Fruit fly (Drosophila melanogaster) whole organism, embryonic: ENCODE data around the gene Alg7.

ENCODE experiments used
- Atf-2 ChIP-seq: fragments of 200-800 bp; sonication (Bioruptor generic); optimal IDR thresholded peaks from 2 replicates; lab custom pipeline; 2016; ENCODE audit warnings: missing biosample characterization, missing genetic modification characterization
- BEAF-32 ChIP-seq: fragments of 200-800 bp; sonication (Bioruptor generic); optimal IDR thresholded peaks from 3 replicates; lab custom pipeline; 2017; ENCODE audit warnings: missing biosample characterization, missing genetic modification characterization, mild to moderate bottlenecking, moderate library complexity, missing genetic modification reagents
- Bgb ChIP-seq: fragments of 200-800 bp; sonication (Bioruptor generic); IDR thresholded peaks from 2 replicates; pipeline ENCODE4 v1.3.6; 2022; ENCODE audit warnings: missing biosample characterization, missing genetic modification characterization; ENCODE audit not compliant: partially characterized antibody
- C15 ChIP-seq: fragments of 200-800 bp; sonication (Bioruptor generic); IDR thresholded peaks from 3 replicates; pipeline ENCODE4 v1.3.6; 2022; ENCODE audit warnings: missing biosample characterization, missing genetic modification characterization
- CG10979 ChIP-seq: fragments of 200-800 bp; sonication (Bioruptor generic); optimal IDR thresholded peaks from 2 replicates; lab custom pipeline; 2018; ENCODE audit warnings: missing biosample characterization, mild to moderate bottlenecking, missing genetic modification characterization, moderate library complexity
- CG14014 ChIP-seq: fragments of 200-800 bp; sonication (Bioruptor generic); IDR thresholded peaks from 2 replicates; pipeline ENCODE4 v1.3.6; 2022; ENCODE audit warnings: missing biosample characterization, missing genetic modification characterization
- CG15073 ChIP-seq: fragments of 200-800 bp; sonication (Bioruptor generic); optimal IDR thresholded peaks from 2 replicates; lab custom pipeline; 2016; ENCODE audit warnings: missing biosample characterization, missing genetic modification characterization
- CG17186 ChIP-seq: fragments of 200-800 bp; sonication (Bioruptor generic); optimal IDR thresholded peaks from 3 replicates; lab custom pipeline; 2017; ENCODE audit warnings: missing biosample characterization, missing genetic modification reagents, missing genetic modification characterization
- CG17385 ChIP-seq: fragments of 200-800 bp; sonication (Bioruptor generic); optimal IDR thresholded peaks from 3 replicates; lab custom pipeline; 2018; ENCODE audit warnings: missing biosample characterization, mild to moderate bottlenecking, missing genetic modification characterization
- CG18599 ChIP-seq: fragments of 200-800 bp; sonication (Bioruptor generic); optimal IDR thresholded peaks from 3 replicates; lab custom pipeline; 2017; ENCODE audit warnings: missing biosample characterization, missing genetic modification characterization, mild to moderate bottlenecking, moderate library complexity, missing genetic modification reagents
- CG2712 ChIP-seq: fragments of 200-800 bp; optimal IDR thresholded peaks from 3 replicates; lab custom pipeline; 2019; ENCODE audit warnings: missing biosample characterization, mild to moderate bottlenecking, missing genetic modification characterization, moderate library complexity
- CG33213 ChIP-seq: fragments of 200-800 bp; sonication (Bioruptor generic); optimal IDR thresholded peaks from 3 replicates; lab custom pipeline; 2016; ENCODE audit warnings: missing biosample characterization, missing genetic modification characterization
- CG3407 ChIP-seq: fragments of 200-800 bp; sonication (Bioruptor generic); optimal IDR thresholded peaks from 2 replicates; lab custom pipeline; 2018; ENCODE audit warnings: missing biosample characterization, mild to moderate bottlenecking, missing genetic modification characterization
- CG34376 ChIP-seq: fragments of 200-800 bp; sonication (Bioruptor generic); optimal IDR thresholded peaks from 2 replicates; lab custom pipeline; 2018; ENCODE audit warnings: missing biosample characterization, mild to moderate bottlenecking, missing genetic modification characterization
- CG4282 ChIP-seq: fragments of 200-800 bp; sonication (Bioruptor generic); optimal IDR thresholded peaks from 2 replicates; lab custom pipeline; 2016; ENCODE audit warnings: missing biosample characterization, missing genetic modification characterization
- CG4707 ChIP-seq: fragments of 200-800 bp; sonication (Bioruptor generic); optimal IDR thresholded peaks from 2 replicates; lab custom pipeline; 2018; ENCODE audit warnings: missing biosample characterization, mild to moderate bottlenecking, missing genetic modification characterization, moderate library complexity
- CG5245 ChIP-seq: fragments of 200-800 bp; sonication (Bioruptor generic); optimal IDR thresholded peaks from 3 replicates; lab custom pipeline; 2016; ENCODE audit warnings: missing biosample characterization, missing genetic modification characterization
- CG7357 ChIP-seq: fragments of 200-800 bp; sonication (Bioruptor generic); IDR thresholded peaks from 3 replicates; pipeline ENCODE4 v1.3.6; 2022; ENCODE audit warnings: missing biosample characterization, missing genetic modification characterization
- CG8290 ChIP-seq, 3 experiments: fragments of 200-800 bp; sonication (Bioruptor generic); optimal IDR thresholded peaks; 2 replicates each; lab custom pipeline; 2016 to 2019; ENCODE audit warnings: missing biosample characterization in 3 of 3, missing genetic modification characterization in 3 of 3, mild to moderate bottlenecking in 2 of 3, moderate library complexity in 1 of 3
- CG8765 ChIP-seq: fragments of 200-800 bp; sonication (Bioruptor generic); IDR thresholded peaks from 2 replicates; pipeline ENCODE4 v1.3.6; 2022; ENCODE audit warnings: missing biosample characterization, missing genetic modification characterization
- CG9215 ChIP-seq: fragments of 200-800 bp; sonication (Bioruptor generic); IDR thresholded peaks from 2 replicates; pipeline ENCODE4 v1.3.6; 2022; ENCODE audit warnings: missing biosample characterization, missing genetic modification characterization
- Hmr ChIP-seq: fragments of 200-800 bp; sonication (Bioruptor generic); optimal IDR thresholded peaks from 3 replicates; lab custom pipeline; 2017; ENCODE audit warnings: mild to moderate bottlenecking, missing biosample characterization, missing genetic modification reagents, missing genetic modification characterization
- Hr39 ChIP-seq: fragments of >200 bp; optimal IDR thresholded peaks from 2 replicates; lab custom pipeline; 2017
- MBD-R2 ChIP-seq: fragments of 200-800 bp; sonication (Bioruptor generic); IDR thresholded peaks from 2 replicates; pipeline ENCODE4 v1.3.6; 2022; ENCODE audit warnings: missing biosample characterization, missing genetic modification characterization
- Med ChIP-seq: fragments of 200-800 bp; sonication (Bioruptor generic); peaks from one replicate; lab custom pipeline; 2016; ENCODE audit warnings: missing biosample characterization, missing genetic modification characterization, mild to moderate bottlenecking, inconsistent platforms, moderate library complexity
- TFAM ChIP-seq: fragments of 200-800 bp; sonication (Bioruptor generic); optimal IDR thresholded peaks from 2 replicates; lab custom pipeline; 2017; ENCODE audit warnings: missing biosample characterization, missing genetic modification characterization, inconsistent platforms
- Usf ChIP-seq: fragments of 200-800 bp; sonication (Bioruptor generic); optimal IDR thresholded peaks from 2 replicates; lab custom pipeline; 2017; ENCODE audit warnings: missing genotype, missing biosample characterization, missing genetic modification characterization
- amos ChIP-seq: fragments of 200-800 bp; sonication (Bioruptor generic); IDR thresholded peaks from 2 replicates; pipeline ENCODE4 v1.3.6; 2022; ENCODE audit warnings: missing biosample characterization, missing genetic modification characterization; ENCODE audit not compliant: partially characterized antibody
- ase ChIP-seq: fragments of 200-800 bp; sonication (Bioruptor generic); IDR thresholded peaks from 3 replicates; pipeline ENCODE4 v1.3.6; 2022; ENCODE audit warnings: missing biosample characterization, missing genetic modification characterization
- bbx ChIP-seq: fragments of 200-800 bp; sonication (Bioruptor generic); IDR thresholded peaks from 2 replicates; pipeline ENCODE4 v1.3.6; 2022; ENCODE audit warnings: missing biosample characterization, missing genetic modification characterization; ENCODE audit not compliant: partially characterized antibody
- crc ChIP-seq: fragments of 200-800 bp; sonication (Bioruptor generic); optimal IDR thresholded peaks from 2 replicates; lab custom pipeline; 2016; ENCODE audit warnings: missing biosample characterization, missing genetic modification characterization
- danr ChIP-seq: fragments of 200-800 bp; sonication (Bioruptor generic); IDR thresholded peaks from 2 replicates; pipeline ENCODE4 v1.3.6; 2022; ENCODE audit warnings: missing biosample characterization, missing genetic modification characterization
- ems ChIP-seq: fragments of 200-800 bp; sonication (Bioruptor generic); optimal IDR thresholded peaks from 3 replicates; lab custom pipeline; 2016; ENCODE audit warnings: missing biosample characterization, missing genetic modification characterization
- esg ChIP-seq: fragments of 200-800 bp; sonication (Bioruptor generic); conservative IDR thresholded peaks from 2 replicates; pipeline ENCODE4 v1.3.6; 2022; ENCODE audit warnings: missing biosample characterization, missing genetic modification characterization
- gfzf ChIP-seq: fragments of 200-800 bp; sonication (Bioruptor generic); optimal IDR thresholded peaks from 2 replicates; lab custom pipeline; 2016; ENCODE audit warnings: missing biosample characterization, mild to moderate bottlenecking, missing genetic modification characterization, moderate library complexity
- insv ChIP-seq, 2 experiments: fragments of 200-800 bp; sonication (Bioruptor generic); optimal IDR thresholded peaks; 3 replicates each; lab custom pipeline; 2016 to 2018; ENCODE audit warnings: missing biosample characterization in 2 of 2, missing genetic modification characterization in 2 of 2
- kay ChIP-seq: fragments of 200-800 bp; sonication (Bioruptor generic); optimal IDR thresholded peaks from 2 replicates; lab custom pipeline; 2016; ENCODE audit warnings: missing biosample characterization, missing genetic modification characterization
- mld ChIP-seq: fragments of 200-800 bp; sonication (Bioruptor generic); IDR thresholded peaks from 3 replicates; pipeline ENCODE4 v1.3.6; 2022; ENCODE audit warnings: missing biosample characterization, missing genetic modification characterization; ENCODE audit not compliant: partially characterized antibody
- nmo ChIP-seq: fragments of 200-800 bp; sonication (Bioruptor generic); optimal IDR thresholded peaks from 2 replicates; lab custom pipeline; 2018; ENCODE audit warnings: missing biosample characterization, mild to moderate bottlenecking, missing genetic modification characterization, moderate library complexity
- nom ChIP-seq: fragments of 200-800 bp; sonication (Bioruptor generic); optimal IDR thresholded peaks from 2 replicates; lab custom pipeline; 2017; ENCODE audit warnings: missing biosample characterization, missing genetic modification characterization, mild to moderate bottlenecking, moderate library complexity, missing genetic modification reagents
- psq ChIP-seq: fragments of 200-800 bp; sonication (Bioruptor generic); optimal IDR thresholded peaks from 2 replicates; lab custom pipeline; 2017; ENCODE audit warnings: missing biosample characterization, missing genetic modification characterization
- pum ChIP-seq: fragments of 200-800 bp; sonication (Bioruptor generic); optimal IDR thresholded peaks from 2 replicates; lab custom pipeline; 2016; ENCODE audit warnings: missing biosample characterization, missing genetic modification characterization
- row ChIP-seq: fragments of 200-800 bp; sonication (Bioruptor generic); IDR thresholded peaks from 3 replicates; pipeline ENCODE4 v1.3.6; 2022; ENCODE audit warnings: missing biosample characterization, missing genetic modification characterization
- salm ChIP-seq: fragments of 200-800 bp; sonication (Bioruptor generic); optimal IDR thresholded peaks from 2 replicates; lab custom pipeline; 2018; ENCODE audit warnings: missing biosample characterization, mild to moderate bottlenecking, missing genetic modification characterization
- shn ChIP-seq: fragments of 200-800 bp; sonication (Bioruptor generic); optimal IDR thresholded peaks from 3 replicates; lab custom pipeline; 2016; ENCODE audit warnings: missing biosample characterization, missing genetic modification characterization
- stc ChIP-seq: fragments of 200-800 bp; sonication (Bioruptor generic); IDR thresholded peaks from 2 replicates; pipeline ENCODE4 v1.3.6; 2022; ENCODE audit warnings: missing biosample characterization, missing genetic modification characterization
- unpg ChIP-seq: fragments of 200-800 bp; sonication (Bioruptor generic); optimal IDR thresholded peaks from 3 replicates; lab custom pipeline; 2018; ENCODE audit warnings: missing biosample characterization, mild to moderate bottlenecking, missing genetic modification characterization, moderate library complexity
- zen2 ChIP-seq: fragments of 200-800 bp; sonication (Bioruptor generic); IDR thresholded peaks from 3 replicates; pipeline ENCODE4 v1.3.6; 2022; ENCODE audit warnings: missing biosample characterization, missing genetic modification characterization; ENCODE audit not compliant: partially characterized antibody
- zfh2 ChIP-seq: fragments of 200-800 bp; sonication (Bioruptor generic); optimal IDR thresholded peaks from 2 replicates; lab custom pipeline; 2016; ENCODE audit warnings: missing biosample characterization, missing genetic modification characterization

Alg7 gene

dm6 chr2L:13219281-13220092, 40.4 kb downstream of the Alg7 start, which contains the start of the genes CG9426 and mRF1 (continued):
- TF ChIP-seq bbx (GFP tag; lab: Robert Waterston, UW) (peak; percentile 97), CG9215 (GFP tag; lab: Robert Waterston, UW) (no peak), zen2 (peak; percentile 95), unpg (GFP tag; lab: Kevin White, UChicago) (peak; percentile 40), amos (peak; percentile 97), CG34376 (GFP tag; lab: Kevin White, UChicago) (peak; percentile 65), insv (GFP tag; optimal IDR thresholded peaks at IDR 0.05; lab: Kevin White, UChicago) (peak; percentile 84 to 96), stc (GFP tag; lab: Robert Waterston, UW) (no peak), Bgb (GFP tag; lab: Robert Waterston, UW) (peak; percentile 97), CG10979 (peak; percentile 13), Hmr (GFP tag; lab: Kevin White, UChicago) (peak; percentile 3), psq (GFP tag; lab: Kevin White, UChicago) (no peak), zfh2 (GFP tag; lab: Kevin White, UChicago) (peak; percentile 20), Med (GFP tag; lab: Kevin White, UChicago) (peak; percentile 91), CG17186 (peak; percentile 19), CG33213 (GFP tag; lab: Kevin White, UChicago) (peak; percentile 13), nmo (GFP tag; lab: Kevin White, UChicago) (peak; percentile 50), nom (GFP tag; lab: Kevin White, UChicago) (no peak), gfzf (peak; percentile 49), Hr39 (lab: Kevin White, UChicago) (no peak), TFAM (no peak), CG4282 (GFP tag; lab: Kevin White, UChicago) (no peak)

dm6 chr2L:13222225-13222648, 43.2 kb downstream of the Alg7 start, which contains the start of the genes Ski6 and CG16812:
Gene Ski6 (minus strand): TSS chr2L:13222429.
Gene CG16812 (plus strand): TSS chr2L:13222587.
- TF ChIP-seq BEAF-32 (GFP tag; lab: Kevin White, UChicago): peak; percentile 60
- TF ChIP-seq row (GFP tag; lab: Robert Waterston, UW): peak; percentile 78
- TF ChIP-seq ase (GFP tag; lab: Robert Waterston, UW): peak; percentile 65; the same call in 2 of the 3 replicates
- TF ChIP-seq C15 (GFP tag; lab: Robert Waterston, UW): no peak
- TF ChIP-seq crc (GFP tag; lab: Kevin White, UChicago): no peak
- no peak for TF ChIP-seq ems (GFP tag; lab: Kevin White, UChicago)
- peak; percentile 53; the same call in 1 of the 2 replicates for TF ChIP-seq CG14014 (GFP tag; lab: Robert Waterston, UW)
- TF ChIP-seq CG17385 (GFP tag; lab: Kevin White, UChicago): peak; percentile 58
- peak; percentile 16; the same call in 1 of the 2 replicates for TF ChIP-seq danr (GFP tag; lab: Robert Waterston, UW)
- peak; percentile 33 for TF ChIP-seq pum
- TF ChIP-seq Usf (GFP tag; lab: Kevin White, UChicago): no peak
- no peak for TF ChIP-seq CG8765 (GFP tag; lab: Robert Waterston, UW)
- TF ChIP-seq Atf-2 (GFP tag; lab: Kevin White, UChicago): no peak
- TF ChIP-seq CG15073: no peak
- TF ChIP-seq esg (GFP tag; lab: Robert Waterston, UW): peak; percentile 43
- TF ChIP-seq kay: peak; percentile 52
- TF ChIP-seq CG5245 (GFP tag; lab: Kevin White, UChicago): peak; percentile 25
- TF ChIP-seq MBD-R2 (GFP tag; lab: Robert Waterston, UW): peak; percentile 60; the same call in 1 of the 2 replicates
- TF ChIP-seq CG18599: no peak
- no peak for TF ChIP-seq CG7357 (GFP tag; lab: Robert Waterston, UW)
- no peak for TF ChIP-seq mld (GFP tag; lab: Robert Waterston, UW)
- peak; percentile 37 for TF ChIP-seq CG8290 (GFP tag; optimal IDR thresholded peaks at IDR 0.05; lab: Kevin White, UChicago)
- no peak for TF ChIP-seq CG8290 (tag; optimal IDR thresholded peaks at IDR 0.05; lab: Kevin White, UChicago)
- TF ChIP-seq CG4707 (GFP tag; lab: Kevin White, UChicago): no peak
- no peak for TF ChIP-seq shn (GFP tag; lab: Kevin White, UChicago)
- TF ChIP-seq CG3407 (GFP tag; lab: Kevin White, UChicago): peak; percentile 34
- peak; percentile 87 for TF ChIP-seq CG2712
- peak; percentile 20 for TF ChIP-seq salm
